Fruit fly (Drosophila melanogaster): Measurements from ENCODE around the gene lush.

DNA sequence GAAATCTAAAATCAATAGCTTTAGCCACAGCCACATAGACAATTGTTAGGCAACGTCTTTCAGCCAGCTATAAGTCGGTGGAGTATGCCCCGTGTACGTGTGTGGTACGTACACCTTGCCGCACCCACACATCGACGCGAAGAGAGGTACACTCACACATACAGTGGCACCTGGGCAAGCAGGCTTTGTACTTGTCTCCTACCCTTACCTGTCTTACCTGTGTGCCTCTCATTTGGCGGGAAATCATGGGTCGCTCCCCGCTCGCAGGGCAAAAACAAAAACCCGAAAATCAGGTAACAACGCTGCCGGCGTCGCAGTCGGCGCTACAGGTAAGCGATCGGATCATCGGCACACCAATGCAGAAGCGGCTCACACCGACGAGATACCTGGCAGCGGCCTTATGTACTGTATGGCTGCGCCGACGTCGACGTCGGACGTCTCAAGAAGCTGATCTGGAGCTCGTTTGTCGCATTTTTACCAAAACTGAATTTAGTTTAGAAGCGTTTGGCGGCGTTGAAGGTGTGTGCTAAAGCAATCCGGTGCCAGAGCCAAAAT lies 43.7 kb downstream of the lush start:
- TF ChIP-seq CG8478 (optimal IDR thresholded peaks at IDR 0.05) = no peak
- no peak for TF ChIP-seq pan (optimal IDR thresholded peaks at IDR 0.05)
- TF ChIP-seq usp (GFP tag; optimal IDR thresholded peaks at IDR 0.05) = no peak
- no peak for TF ChIP-seq psq (optimal IDR thresholded peaks at IDR 0.05)
- TF ChIP-seq EcR (GFP tag; optimal IDR thresholded peaks at IDR 0.05) = no peak

Measured in whole organism.